Fruit fly (Drosophila melanogaster) whole organism, prepupa: ENCODE data around the gene CG42780.

Experiments used
- CG10631 ChIP-seq: fragments of 200-800 bp; sonication (Bioruptor generic); optimal IDR thresholded peaks from 2 replicates; lab custom pipeline; 2016; ENCODE audit warnings: missing biosample characterization, missing genetic modification characterization
- CG10669 ChIP-seq: fragments of 200-800 bp; sonication (Bioruptor generic); optimal IDR thresholded peaks from 3 replicates; lab custom pipeline; 2018; ENCODE audit warnings: missing biosample characterization, mild to moderate bottlenecking, missing genetic modification characterization, moderate library complexity
- CG11294 ChIP-seq: fragments of 200-800 bp; sonication (Bioruptor generic); IDR thresholded peaks from 2 replicates; pipeline ENCODE4 v1.3.6; 2022; ENCODE audit warnings: missing biosample characterization, missing genetic modification characterization
- CG11762 ChIP-seq: fragments of 200-800 bp; sonication (Bioruptor generic); optimal IDR thresholded peaks from 3 replicates; lab custom pipeline; 2016; ENCODE audit warnings: missing biosample characterization, missing genetic modification characterization; ENCODE audit not compliant: insufficient read depth
- CG11902 ChIP-seq: fragments of 200-800 bp; sonication (Bioruptor generic); optimal IDR thresholded peaks from 3 replicates; lab custom pipeline; 2016; ENCODE audit warnings: missing biosample characterization, missing genetic modification characterization
- CG15336 ChIP-seq: fragments of 200-800 bp; sonication (Bioruptor generic); IDR thresholded peaks from 2 replicates; pipeline ENCODE4 v1.3.6; 2022; ENCODE audit warnings: missing biosample characterization, missing genetic modification characterization
- CG1621 ChIP-seq: fragments of 200-800 bp; sonication (Bioruptor generic); optimal IDR thresholded peaks from 3 replicates; lab custom pipeline; 2018; ENCODE audit warnings: missing biosample characterization, mild to moderate bottlenecking, missing genetic modification characterization
- CG16779 ChIP-seq: fragments of 200-800 bp; sonication (Bioruptor generic); optimal IDR thresholded peaks from 3 replicates; lab custom pipeline; 2017; ENCODE audit warnings: missing biosample characterization, mild to moderate bottlenecking, missing genetic modification characterization
- CG3032 ChIP-seq: fragments of 200-800 bp; optimal IDR thresholded peaks from 2 replicates; lab custom pipeline; 2019; ENCODE audit warnings: missing biosample characterization, mild to moderate bottlenecking, missing genetic modification characterization, moderate library complexity
- CG31627 ChIP-seq: fragments of 200-800 bp; sonication (Bioruptor generic); optimal IDR thresholded peaks from 3 replicates; lab custom pipeline; 2016; ENCODE audit warnings: missing biosample characterization, missing genetic modification characterization
- CG32006 ChIP-seq: fragments of 200-800 bp; sonication (Bioruptor generic); optimal IDR thresholded peaks from 3 replicates; lab custom pipeline; 2017; ENCODE audit warnings: missing biosample characterization, mild to moderate bottlenecking, missing genetic modification characterization
- CG34406 ChIP-seq: fragments of 200-800 bp; sonication (Bioruptor generic); optimal IDR thresholded peaks from 3 replicates; lab custom pipeline; 2016; ENCODE audit warnings: missing biosample characterization, missing genetic modification characterization
- CG6276 ChIP-seq: fragments of 200-800 bp; sonication (Bioruptor generic); optimal IDR thresholded peaks from 2 replicates; lab custom pipeline; 2017; ENCODE audit warnings: missing biosample characterization, mild to moderate bottlenecking, missing genetic modification characterization
- CG6808 ChIP-seq: fragments of 200-800 bp; sonication (Bioruptor generic); optimal IDR thresholded peaks from 3 replicates; lab custom pipeline; 2017; ENCODE audit warnings: missing biosample characterization, missing genetic modification characterization, mild to moderate bottlenecking, moderate library complexity, missing genetic modification reagents
- CG6854 ChIP-seq: fragments of 200-800 bp; sonication (Bioruptor generic); optimal IDR thresholded peaks from 2 replicates; lab custom pipeline; 2017; ENCODE audit warnings: missing biosample characterization, mild to moderate bottlenecking, missing genetic modification characterization
- CG7368 ChIP-seq: fragments of 200-800 bp; sonication (Bioruptor generic); optimal IDR thresholded peaks from 3 replicates; lab custom pipeline; 2016; ENCODE audit warnings: missing biosample characterization, missing genetic modification characterization
- CG8119 ChIP-seq: fragments of 200-800 bp; sonication (Bioruptor generic); IDR thresholded peaks from 3 replicates; pipeline ENCODE4 v1.3.6; 2022; ENCODE audit warnings: missing biosample characterization, missing genetic modification characterization
- CG8319 ChIP-seq: fragments of 200-800 bp; sonication (Bioruptor generic); optimal IDR thresholded peaks from 3 replicates; lab custom pipeline; 2016; ENCODE audit warnings: missing biosample characterization, missing genetic modification characterization
- CG8632 ChIP-seq: fragments of 200-800 bp; sonication (Bioruptor generic); optimal IDR thresholded peaks from 3 replicates; lab custom pipeline; 2016; ENCODE audit warnings: missing biosample characterization, missing genetic modification characterization
- Eip75B ChIP-seq: fragments of 200-800 bp; sonication (Bioruptor generic); optimal IDR thresholded peaks from 3 replicates; lab custom pipeline; 2016; ENCODE audit warnings: missing biosample characterization, missing genetic modification characterization
- Eip78C ChIP-seq: fragments of 200-800 bp; sonication (Bioruptor generic); peaks from one replicate; lab custom pipeline; 2016; ENCODE audit warnings: missing biosample characterization, missing genetic modification characterization
- Eip93F ChIP-seq: fragments of 200-800 bp; sonication (Bioruptor generic); optimal IDR thresholded peaks from 2 replicates; lab custom pipeline; 2016; ENCODE audit warnings: missing biosample characterization, mild to moderate bottlenecking, missing genetic modification characterization
- Ets96B ChIP-seq: fragments of 200-800 bp; optimal IDR thresholded peaks from 2 replicates; lab custom pipeline; 2019; ENCODE audit warnings: missing biosample characterization, mild to moderate bottlenecking, missing genetic modification characterization, moderate library complexity
- Gug ChIP-seq: fragments of 200-800 bp; sonication (Bioruptor generic); IDR thresholded peaks from 2 replicates; pipeline ENCODE4 v1.3.6; 2022; ENCODE audit warnings: missing biosample characterization, missing genetic modification characterization
- Hr38 ChIP-seq: sonication (Bioruptor generic); optimal IDR thresholded peaks from 2 replicates; lab custom pipeline; 2016; ENCODE audit warnings: missing biosample characterization, missing genetic modification characterization
- Hr39 ChIP-seq: fragments of 200-800 bp; sonication (Bioruptor generic); optimal IDR thresholded peaks from 2 replicates; lab custom pipeline; 2016; ENCODE audit warnings: missing biosample characterization, missing genetic modification characterization
- Hr4 ChIP-seq: fragments of 200-800 bp; sonication (Bioruptor generic); optimal IDR thresholded peaks from 3 replicates; lab custom pipeline; 2016; ENCODE audit warnings: missing biosample characterization, missing genetic modification characterization
- Lpt ChIP-seq: fragments of 200-800 bp; sonication (Bioruptor generic); optimal IDR thresholded peaks from 3 replicates; lab custom pipeline; 2016; ENCODE audit warnings: missing biosample characterization, missing genetic modification characterization
- Met ChIP-seq: fragments of 200-800 bp; sonication (Bioruptor generic); optimal IDR thresholded peaks from 3 replicates; lab custom pipeline; 2016; ENCODE audit warnings: missing biosample characterization, missing genetic modification characterization
- OdsH ChIP-seq: fragments of 200-800 bp; sonication (Bioruptor generic); optimal IDR thresholded peaks from 3 replicates; lab custom pipeline; 2016; ENCODE audit warnings: missing biosample characterization, missing genetic modification characterization
- Sox102F ChIP-seq: fragments of 200-800 bp; sonication (Bioruptor generic); optimal IDR thresholded peaks from 2 replicates; lab custom pipeline; 2016; ENCODE audit warnings: missing biosample characterization, mild to moderate bottlenecking, missing genetic modification characterization
- Sox14 ChIP-seq: fragments of 200-800 bp; sonication (Bioruptor generic); optimal IDR thresholded peaks from 3 replicates; lab custom pipeline; 2016; ENCODE audit warnings: missing biosample characterization, missing genetic modification characterization
- cyc ChIP-seq: fragments of 200-800 bp; sonication (Bioruptor generic); optimal IDR thresholded peaks from 3 replicates; lab custom pipeline; 2016; ENCODE audit warnings: missing biosample characterization, missing genetic modification characterization
- dac ChIP-seq: fragments of 200-800 bp; sonication (Bioruptor generic); optimal IDR thresholded peaks from 2 replicates; lab custom pipeline; 2017; ENCODE audit warnings: missing biosample characterization, mild to moderate bottlenecking, missing genetic modification characterization
- dsx ChIP-seq: fragments of 200-800 bp; optimal IDR thresholded peaks from 3 replicates; lab custom pipeline; 2019; ENCODE audit warnings: missing biosample characterization, mild to moderate bottlenecking, missing genetic modification characterization, moderate library complexity; ENCODE audit not compliant: poor library complexity, severe bottlenecking
- eg ChIP-seq: fragments of 200-800 bp; sonication (Bioruptor generic); IDR thresholded peaks from 3 replicates; pipeline ENCODE4 v1.3.6; 2022; ENCODE audit warnings: missing biosample characterization, missing genetic modification characterization
- esn ChIP-seq: fragments of 200-800 bp; sonication (Bioruptor generic); optimal IDR thresholded peaks from 2 replicates; lab custom pipeline; 2016; ENCODE audit warnings: missing biosample characterization, mild to moderate bottlenecking, missing genetic modification characterization, moderate library complexity
- fd59A ChIP-seq: fragments of 200-800 bp; sonication (Bioruptor generic); optimal IDR thresholded peaks from 2 replicates; lab custom pipeline; 2017; ENCODE audit warnings: missing biosample characterization, mild to moderate bottlenecking, missing genetic modification characterization, missing genetic modification reagents
- fkh ChIP-seq: fragments of 200-800 bp; sonication (Bioruptor generic); optimal IDR thresholded peaks from 3 replicates; lab custom pipeline; 2017; ENCODE audit warnings: missing biosample characterization, mild to moderate bottlenecking, missing genetic modification characterization, moderate library complexity
- pdm3 ChIP-seq: fragments of 200-800 bp; sonication (Bioruptor generic); optimal IDR thresholded peaks from 3 replicates; lab custom pipeline; 2016; ENCODE audit warnings: missing biosample characterization, missing genetic modification characterization
- salr ChIP-seq, 2 experiments: fragments of 200-800 bp; sonication (Bioruptor generic); optimal IDR thresholded peaks; 3 replicates each; lab custom pipeline; 2016 to 2018; ENCODE audit warnings: missing biosample characterization in 2 of 2, missing genetic modification characterization in 2 of 2, mild to moderate bottlenecking in 1 of 2
- topi ChIP-seq: fragments of 200-800 bp; sonication (Bioruptor generic); optimal IDR thresholded peaks from 3 replicates; lab custom pipeline; 2016; ENCODE audit warnings: missing biosample characterization, missing genetic modification characterization

CG42780 gene

DNA sequence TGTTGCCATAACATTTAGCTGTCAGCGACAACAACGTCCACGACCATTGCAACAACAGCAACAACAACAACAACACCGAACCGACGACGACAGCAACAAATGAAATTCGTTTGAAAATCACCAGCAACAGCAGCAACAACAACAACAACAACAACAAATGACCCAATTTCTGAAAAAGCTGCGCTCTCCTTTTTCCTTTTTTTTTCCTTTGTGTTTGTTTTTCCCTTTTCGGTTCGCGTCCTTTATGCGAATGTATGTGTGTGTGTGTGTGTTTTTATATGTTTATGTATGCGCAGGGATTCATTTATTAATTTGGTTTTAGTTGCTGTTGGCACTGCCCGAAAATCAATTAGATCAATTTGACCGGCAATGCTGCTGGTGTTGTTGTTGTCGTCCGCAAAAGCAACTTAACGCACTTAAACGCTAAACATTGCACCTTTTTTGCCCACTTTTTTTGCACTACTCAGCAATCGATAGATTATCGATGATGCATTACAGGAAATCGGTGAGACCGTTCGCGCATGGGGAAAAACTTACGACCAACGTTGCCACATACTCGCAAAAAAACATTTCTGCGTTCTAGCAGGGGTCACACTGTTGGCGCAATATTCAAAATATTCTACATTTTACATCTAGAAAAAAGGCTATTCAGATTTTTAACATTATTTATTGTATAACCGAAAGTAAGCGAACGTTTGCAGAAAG lies 41.0 kb downstream of the CG42780 start, which contains the start of gene unc-119 (continued):
- TF ChIP-seq esn (GFP tag; lab: Kevin White, UChicago): no peak
- TF ChIP-seq CG6808: peak; percentile 79
- no peak; the same call in 2 of the 3 replicates for TF ChIP-seq CG8119
- TF ChIP-seq pdm3 (GFP tag; lab: Kevin White, UChicago): peak; percentile 3
- TF ChIP-seq topi (GFP tag; lab: Kevin White, UChicago): no peak
- TF ChIP-seq CG11294 (GFP tag; lab: Robert Waterston, UW): no peak
- no peak for TF ChIP-seq CG8319 (GFP tag; lab: Kevin White, UChicago)
- TF ChIP-seq cyc (GFP tag; lab: Kevin White, UChicago): no peak
- no peak for TF ChIP-seq CG31627 (GFP tag; lab: Kevin White, UChicago)
- TF ChIP-seq OdsH (GFP tag; lab: Kevin White, UChicago): no peak
- TF ChIP-seq CG11902 (GFP tag; lab: Kevin White, UChicago): no peak
- peak; percentile 25; the same call in 1 of the 2 replicates for TF ChIP-seq CG15336 (GFP tag; lab: Robert Waterston, UW)
- TF ChIP-seq CG6276 (GFP tag; lab: Kevin White, UChicago): peak; percentile 57
- TF ChIP-seq Met (GFP tag; lab: Kevin White, UChicago): no peak
- no peak for TF ChIP-seq Sox102F (GFP tag; lab: Kevin White, UChicago)
- TF ChIP-seq dac (GFP tag; lab: Kevin White, UChicago): no peak
- TF ChIP-seq fkh (GFP tag; lab: Kevin White, UChicago): no peak
- TF ChIP-seq Lpt (GFP tag; lab: Kevin White, UChicago): no peak
- peak; percentile 6 for TF ChIP-seq CG34406 (GFP tag; lab: Kevin White, UChicago)
- TF ChIP-seq Sox14 (GFP tag; lab: Kevin White, UChicago): peak; percentile 1
- no peak for TF ChIP-seq CG11762 (GFP tag; lab: Kevin White, UChicago)
- TF ChIP-seq CG3032: peak; percentile 28
- peak; percentile 48 for TF ChIP-seq dsx

DNA sequence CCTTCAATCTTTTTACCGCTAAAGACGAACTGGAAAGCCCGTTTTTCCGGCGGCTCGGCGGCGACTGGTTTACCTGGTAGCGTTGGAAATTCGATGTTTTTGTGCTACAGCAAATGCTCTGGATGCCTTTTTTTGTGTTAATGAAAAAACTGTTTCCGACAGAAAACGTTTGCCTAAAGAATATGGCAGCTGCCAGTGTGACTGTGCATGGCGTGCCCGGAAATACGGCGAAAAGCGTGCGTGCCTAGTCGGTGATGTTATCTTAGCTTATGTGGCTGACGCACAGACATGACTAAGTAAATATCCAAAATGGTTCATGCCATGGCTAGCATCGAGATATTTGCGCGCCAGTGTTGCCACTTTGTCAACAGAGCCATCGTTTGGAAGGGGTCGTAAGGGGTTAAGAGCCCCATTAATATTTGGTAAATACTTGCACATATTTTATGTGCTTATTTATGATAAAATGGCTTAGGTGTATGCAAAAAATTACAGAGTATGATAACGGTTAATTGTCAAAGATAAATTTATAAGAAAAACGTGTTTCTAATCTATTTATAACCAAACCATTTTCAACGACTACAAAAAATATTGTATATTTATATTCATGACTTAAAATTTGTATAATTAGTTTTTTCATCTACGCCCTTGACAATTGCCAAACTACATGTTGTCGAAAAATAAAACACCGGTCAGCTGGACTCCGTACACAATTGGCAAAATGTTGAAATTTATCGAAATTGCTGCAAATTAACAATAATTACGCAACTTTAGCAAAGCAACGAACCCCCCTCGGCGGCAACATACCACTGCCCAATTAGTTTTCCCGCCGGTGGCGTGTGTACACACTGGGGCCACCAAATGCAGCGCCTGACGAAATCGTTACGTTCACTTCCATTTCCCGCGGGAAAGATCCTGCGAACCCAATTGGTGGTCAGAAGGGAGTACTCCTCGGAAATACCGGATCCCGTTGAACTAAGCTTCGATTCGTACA lies 45.7 kb downstream of the CG42780 start, which contains the start of gene CG2059:
Gene CG2059 (plus strand): TSS at position 364 of the 991 bp plus-strand sequence.
- TF ChIP-seq Sox14 (GFP tag; lab: Kevin White, UChicago): no peak
- TF ChIP-seq CG1621 (tag; lab: Kevin White, UChicago): peak; percentile 41
- peak; percentile 35 for TF ChIP-seq esn (GFP tag; lab: Kevin White, UChicago)
- no peak for TF ChIP-seq CG7368 (GFP tag; lab: Kevin White, UChicago)
- no peak for TF ChIP-seq Ets96B (tag; lab: Kevin White, UChicago)
- peak; percentile 22 for TF ChIP-seq topi (GFP tag; lab: Kevin White, UChicago)
- TF ChIP-seq dac (GFP tag; lab: Kevin White, UChicago): no peak
- TF ChIP-seq CG31627 (GFP tag; lab: Kevin White, UChicago): peak; percentile 43
- peak; percentile 75 for TF ChIP-seq Eip78C (GFP tag; lab: Kevin White, UChicago)
- peak; percentile 100 for TF ChIP-seq fkh (GFP tag; lab: Kevin White, UChicago)
- no peak for TF ChIP-seq salr (GFP tag; optimal IDR thresholded peaks at IDR 0.05; lab: Kevin White, UChicago)
- TF ChIP-seq Sox102F (GFP tag; lab: Kevin White, UChicago): peak; percentile 27
- no peak for TF ChIP-seq CG32006 (GFP tag; lab: Kevin White, UChicago)
- peak; percentile 19 for TF ChIP-seq CG34406 (GFP tag; lab: Kevin White, UChicago)
- TF ChIP-seq CG3032: peak; percentile 11
- TF ChIP-seq CG8632 (GFP tag; lab: Kevin White, UChicago): no peak
- no peak for TF ChIP-seq CG8319 (GFP tag; lab: Kevin White, UChicago)
- TF ChIP-seq Hr4 (GFP tag; lab: Kevin White, UChicago): peak; percentile 37
- TF ChIP-seq CG15336 (GFP tag; lab: Robert Waterston, UW): peak; percentile 14; the same call in 1 of the 2 replicates
- no peak for TF ChIP-seq CG10669 (GFP tag; lab: Kevin White, UChicago)
- peak; percentile 32; the same call in 2 of the 3 replicates for TF ChIP-seq eg (GFP tag; lab: Robert Waterston, UW)
- no peak; the same call in 1 of the 2 replicates for TF ChIP-seq Gug (GFP tag; lab: Robert Waterston, UW)
- TF ChIP-seq CG10631: peak; percentile 28
- TF ChIP-seq cyc (GFP tag; lab: Kevin White, UChicago): peak; percentile 42
- TF ChIP-seq Eip75B (GFP tag; lab: Kevin White, UChicago): no peak
- peak; percentile 7 for TF ChIP-seq Met (GFP tag; lab: Kevin White, UChicago)
- TF ChIP-seq CG6854 (GFP tag; lab: Kevin White, UChicago): peak; percentile 56
- peak; percentile 29 for TF ChIP-seq Eip93F (GFP tag; lab: Kevin White, UChicago)
- TF ChIP-seq CG16779 (tag; lab: Kevin White, UChicago): no peak
- TF ChIP-seq Hr38: no peak
- TF ChIP-seq fd59A (GFP tag; lab: Kevin White, UChicago): no peak
- TF ChIP-seq CG6276 (GFP tag; lab: Kevin White, UChicago): peak; percentile 53
- peak; percentile 45 for TF ChIP-seq Hr39 (GFP tag; lab: Kevin White, UChicago)
- peak; percentile 41 for TF ChIP-seq pdm3 (GFP tag; lab: Kevin White, UChicago)
- no peak for TF ChIP-seq CG11762 (GFP tag; lab: Kevin White, UChicago)
- no peak; the same call in 1 of the 2 replicates for TF ChIP-seq CG11294 (GFP tag; lab: Robert Waterston, UW)
- TF ChIP-seq CG11902 (GFP tag; lab: Kevin White, UChicago): peak; percentile 6
